Worm (Caenorhabditis elegans) whole organism, L4/young adult: Measurements from ENCODE around the gene C50F4.6.

Experiments
- W03F9.2 ChIP-seq: fragments of 150-350 bp; optimal IDR thresholded peaks from 2 replicates; lab custom pipeline; 2014; ENCODE audit warnings: missing biosample characterization, missing genetic modification characterization
- dao-5 ChIP-seq: sonication (generic microtip); optimal IDR thresholded peaks from 2 replicates; lab custom pipeline; 2016; ENCODE audit warnings: missing genotype, missing genetic modification characterization, moderate library complexity, missing compliant biosample characterization
- him-1 ChIP-seq: sonication (generic microtip); optimal IDR thresholded peaks from 2 replicates; lab custom pipeline; 2016; ENCODE audit warnings: missing genotype, missing genetic modification reagents, missing genetic modification characterization, missing compliant biosample characterization

ce11 chrV:9527337-9527736 lies 18.6 kb upstream of the C50F4.6 start:
- TF ChIP-seq dao-5 (tag; lab: Kevin White, UChicago) (no peak), W03F9.2 (no peak), him-1 (tag; lab: Kevin White, UChicago) (no peak)
